Worm (Caenorhabditis elegans) whole organism, L4/young adult: ENCODE results near the gene F10C2.7.

Source experiments
- W03F9.2 ChIP-seq: fragments of 150-350 bp; optimal IDR thresholded peaks from 2 replicates; lab custom pipeline; 2014; ENCODE audit warnings: missing biosample characterization, missing genetic modification characterization
- dao-5 ChIP-seq: sonication (generic microtip); optimal IDR thresholded peaks from 2 replicates; lab custom pipeline; 2016; ENCODE audit warnings: missing genotype, missing genetic modification characterization, moderate library complexity, missing compliant biosample characterization
- him-1 ChIP-seq: sonication (generic microtip); optimal IDR thresholded peaks from 2 replicates; lab custom pipeline; 2016; ENCODE audit warnings: missing genotype, missing genetic modification reagents, missing genetic modification characterization, missing compliant biosample characterization

- TF ChIP-seq him-1 (no peak), dao-5 (tag; lab: Kevin White, UChicago) (no peak), W03F9.2 (tag; lab: Kevin White, UChicago) (peak; percentile 17)
These were observed 47.2 kb downstream of the F10C2.7 start, which contains the start of gene nhr-154 for ce11 chrV:12100794-12101343.
